Worm (Caenorhabditis elegans) whole organism, mixed stage, embryonic: ENCODE data around the gene B0507.8.

Experiments used
- elt-1 ChIP-seq: sonication (generic microtip); optimal IDR thresholded peaks from 2 replicates; lab custom pipeline; 2017; ENCODE audit warnings: missing genetic modification characterization, mild to moderate bottlenecking, missing compliant biosample characterization, antibody characterized with exemption, moderate library complexity, borderline replicate concordance; ENCODE audit not compliant: insufficient read depth
- lin-13 ChIP-seq: fragments of 150-350 bp; optimal IDR thresholded peaks from 2 replicates; lab custom pipeline; 2014; ENCODE audit warnings: missing biosample characterization, missing genetic modification characterization
- lsy-2 ChIP-seq: fragments of 150-350 bp; optimal IDR thresholded peaks from 2 replicates; lab custom pipeline; 2014; ENCODE audit warnings: missing biosample characterization, missing genetic modification characterization
- nhr-12 ChIP-seq: fragments of 150-350 bp; optimal IDR thresholded peaks from 2 replicates; lab custom pipeline; 2014; ENCODE audit warnings: missing biosample characterization, missing genetic modification characterization
- nhr-237 ChIP-seq: fragments of 150-350 bp; optimal IDR thresholded peaks from 2 replicates; lab custom pipeline; 2014; ENCODE audit warnings: missing biosample characterization, missing genetic modification characterization
- nhr-28 ChIP-seq: fragments of 150-350 bp; optimal IDR thresholded peaks from 2 replicates; lab custom pipeline; 2014; ENCODE audit warnings: missing biosample characterization, missing genetic modification characterization
- sptf-1 ChIP-seq: sonication (generic microtip); optimal IDR thresholded peaks from 2 replicates; lab custom pipeline; 2017; ENCODE audit warnings: mild to moderate bottlenecking, missing genetic modification characterization, moderate library complexity, missing compliant biosample characterization
- unc-39 ChIP-seq: fragments of 150-350 bp; optimal IDR thresholded peaks from 2 replicates; lab custom pipeline; 2014; ENCODE audit warnings: missing biosample characterization, missing genetic modification characterization

DNA sequence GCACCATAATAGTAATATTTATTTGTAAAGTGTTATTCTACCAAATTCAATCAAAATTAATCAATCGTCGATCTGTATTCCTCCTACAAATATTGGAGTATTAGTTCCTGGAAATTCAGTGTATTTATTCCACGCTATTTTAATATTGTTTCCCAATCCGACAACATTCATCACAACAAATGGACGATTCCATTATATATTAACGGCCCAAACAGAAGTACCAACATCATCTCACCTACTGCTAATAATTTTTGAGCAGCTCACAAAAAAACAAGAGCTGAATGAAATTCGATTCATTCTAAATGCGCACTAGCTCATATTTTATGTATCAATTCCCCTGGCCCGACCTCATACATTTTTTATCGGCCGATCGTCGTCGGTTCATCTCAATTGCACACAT is 4.3 kb upstream of the B0507.8 start:
- no peak for TF ChIP-seq elt-1 (tag; lab: Kevin White, UChicago)
- no peak for TF ChIP-seq lsy-2
- no peak for TF ChIP-seq nhr-237 (tag; lab: Kevin White, UChicago)
- TF ChIP-seq unc-39 (tag; lab: Kevin White, UChicago): no peak
- no peak for TF ChIP-seq lin-13 (tag; lab: Kevin White, UChicago)
- TF ChIP-seq nhr-12: no peak
- TF ChIP-seq sptf-1 (tag; lab: Kevin White, UChicago): no peak
- no peak for TF ChIP-seq nhr-28 (tag; lab: Kevin White, UChicago)
